Fruit fly (Drosophila melanogaster) whole organism, embryonic: ENCODE measurements around the gene trk.
A peak's percentile ranks its signal among the peaks of the same experiment; 100 is the strongest.

Source experiments
- Asciz ChIP-seq: fragments of 200-800 bp; sonication (Bioruptor generic); optimal IDR thresholded peaks from 2 replicates; lab custom pipeline; 2017; ENCODE audit warnings: missing biosample characterization, mild to moderate bottlenecking, missing genetic modification characterization, missing genetic modification reagents
- B-H1 ChIP-seq: fragments of 200-800 bp; sonication (Bioruptor generic); IDR thresholded peaks from 3 replicates; pipeline ENCODE4 v1.3.6; 2022; ENCODE audit warnings: missing biosample characterization, missing genetic modification characterization
- BtbVII ChIP-seq: fragments of 200-800 bp; sonication (Bioruptor generic); optimal IDR thresholded peaks from 3 replicates; lab custom pipeline; 2017; ENCODE audit warnings: missing biosample characterization, mild to moderate bottlenecking, missing genetic modification characterization
- CG11504 ChIP-seq: fragments of 200-800 bp; sonication (Bioruptor generic); optimal IDR thresholded peaks from 3 replicates; lab custom pipeline; 2019; ENCODE audit warnings: missing biosample characterization, mild to moderate bottlenecking, missing genetic modification characterization, moderate library complexity
- CG11723 ChIP-seq: fragments of 200-800 bp; sonication (Bioruptor generic); optimal IDR thresholded peaks from 2 replicates; lab custom pipeline; 2017; ENCODE audit warnings: missing biosample characterization, mild to moderate bottlenecking, missing genetic modification characterization
- CG12769 ChIP-seq: fragments of 200-800 bp; sonication (Bioruptor generic); optimal IDR thresholded peaks from 2 replicates; lab custom pipeline; 2019; ENCODE audit warnings: missing biosample characterization, mild to moderate bottlenecking, missing genetic modification characterization, moderate library complexity
- CG12942 ChIP-seq: fragments of 200-800 bp; sonication (Bioruptor generic); optimal IDR thresholded peaks from 3 replicates; lab custom pipeline; 2016; ENCODE audit warnings: missing biosample characterization, missing genetic modification characterization
- CG13424 ChIP-seq: fragments of 200-800 bp; sonication (Bioruptor generic); optimal IDR thresholded peaks from 2 replicates; lab custom pipeline; 2019; ENCODE audit warnings: missing biosample characterization, mild to moderate bottlenecking, missing genetic modification characterization, moderate library complexity
- CG14860 ChIP-seq: fragments of 200-800 bp; sonication (Bioruptor generic); IDR thresholded peaks from 3 replicates; pipeline ENCODE4 v1.3.6; 2022; ENCODE audit warnings: missing biosample characterization, missing genetic modification characterization; ENCODE audit not compliant: partially characterized antibody
- CG15011 ChIP-seq: fragments of 200-800 bp; sonication (Bioruptor generic); optimal IDR thresholded peaks from 3 replicates; lab custom pipeline; 2018; ENCODE audit warnings: missing biosample characterization, mild to moderate bottlenecking, missing genetic modification characterization
- CG17359 ChIP-seq: fragments of 200-800 bp; sonication (Bioruptor generic); optimal IDR thresholded peaks from 3 replicates; lab custom pipeline; 2018; ENCODE audit warnings: missing biosample characterization, mild to moderate bottlenecking, missing genetic modification characterization, moderate library complexity
- CG2116 ChIP-seq: fragments of 200-800 bp; sonication (Bioruptor generic); optimal IDR thresholded peaks from 3 replicates; lab custom pipeline; 2018; ENCODE audit warnings: missing biosample characterization, mild to moderate bottlenecking, missing genetic modification characterization
- CG34376 ChIP-seq: fragments of 200-800 bp; sonication (Bioruptor generic); optimal IDR thresholded peaks from 2 replicates; lab custom pipeline; 2018; ENCODE audit warnings: missing biosample characterization, mild to moderate bottlenecking, missing genetic modification characterization
- CG3847 ChIP-seq: fragments of 200-800 bp; sonication (Bioruptor generic); IDR thresholded peaks from 2 replicates; pipeline ENCODE4 v1.3.6; 2022; ENCODE audit warnings: missing biosample characterization, missing genetic modification characterization
- CG4820 ChIP-seq: fragments of 200-800 bp; sonication (Bioruptor generic); optimal IDR thresholded peaks from 3 replicates; lab custom pipeline; 2016; ENCODE audit warnings: missing biosample characterization, missing genetic modification characterization
- CG5180 ChIP-seq: fragments of 200-800 bp; sonication (Bioruptor generic); optimal IDR thresholded peaks from 3 replicates; lab custom pipeline; 2017; ENCODE audit warnings: missing biosample characterization, missing genetic modification characterization, mild to moderate bottlenecking, moderate library complexity, missing genetic modification reagents
- CG6175 ChIP-seq: fragments of 200-800 bp; sonication (Bioruptor generic); IDR thresholded peaks from 3 replicates; pipeline ENCODE4 v1.3.6; 2022; ENCODE audit warnings: missing biosample characterization, missing genetic modification characterization
- CG6254 ChIP-seq: fragments of 200-800 bp; sonication (Bioruptor generic); optimal IDR thresholded peaks from 3 replicates; lab custom pipeline; 2017; ENCODE audit warnings: mild to moderate bottlenecking, missing biosample characterization, missing genetic modification reagents, missing genetic modification characterization
- CG6683 ChIP-seq: fragments of 200-800 bp; sonication (Bioruptor generic); optimal IDR thresholded peaks from 2 replicates; lab custom pipeline; 2017; ENCODE audit warnings: missing biosample characterization, mild to moderate bottlenecking, missing genetic modification characterization, missing genetic modification reagents
- CG7745 ChIP-seq: fragments of 200-800 bp; sonication (Bioruptor generic); optimal IDR thresholded peaks from 2 replicates; lab custom pipeline; 2018; ENCODE audit warnings: missing biosample characterization, mild to moderate bottlenecking, missing genetic modification characterization, moderate library complexity
- CG7786 ChIP-seq: fragments of 200-800 bp; sonication (Bioruptor generic); optimal IDR thresholded peaks from 2 replicates; lab custom pipeline; 2016; ENCODE audit warnings: missing biosample characterization, missing genetic modification characterization
- CG7928 ChIP-seq: fragments of 200-800 bp; sonication (Bioruptor generic); optimal IDR thresholded peaks from 2 replicates; lab custom pipeline; 2017; ENCODE audit warnings: missing biosample characterization, mild to moderate bottlenecking, missing genetic modification characterization
- CG8765 ChIP-seq: fragments of 200-800 bp; sonication (Bioruptor generic); IDR thresholded peaks from 2 replicates; pipeline ENCODE4 v1.3.6; 2022; ENCODE audit warnings: missing biosample characterization, missing genetic modification characterization
- CG9215 ChIP-seq: fragments of 200-800 bp; sonication (Bioruptor generic); IDR thresholded peaks from 2 replicates; pipeline ENCODE4 v1.3.6; 2022; ENCODE audit warnings: missing biosample characterization, missing genetic modification characterization
- CG9797 ChIP-seq: fragments of 200-800 bp; sonication (Bioruptor generic); optimal IDR thresholded peaks from 3 replicates; lab custom pipeline; 2018; ENCODE audit warnings: missing biosample characterization, mild to moderate bottlenecking, missing genetic modification characterization
- CTCF ChIP-seq: fragments of 200-800 bp; sonication (Bioruptor generic); optimal IDR thresholded peaks from 2 replicates; lab custom pipeline; 2017; ENCODE audit warnings: missing biosample characterization, mild to moderate bottlenecking, missing genetic modification characterization, moderate library complexity
- Dip3 ChIP-seq: fragments of 200-800 bp; sonication (Bioruptor generic); optimal IDR thresholded peaks from 3 replicates; lab custom pipeline; 2016; ENCODE audit warnings: missing biosample characterization, missing genetic modification characterization
- Ets97D ChIP-seq: fragments of 200-800 bp; sonication (Bioruptor generic); optimal IDR thresholded peaks from 3 replicates; lab custom pipeline; 2016; ENCODE audit warnings: missing biosample characterization, missing genetic modification characterization
- HHEX ChIP-seq: fragments of 200-800 bp; sonication (Bioruptor generic); optimal IDR thresholded peaks from 3 replicates; lab custom pipeline; 2017; ENCODE audit warnings: missing biosample characterization, mild to moderate bottlenecking, missing genetic modification characterization, missing genetic modification reagents
- HLH54F ChIP-seq: fragments of 200-800 bp; sonication (Bioruptor generic); optimal IDR thresholded peaks from 3 replicates; lab custom pipeline; 2016; ENCODE audit warnings: missing biosample characterization, missing genetic modification characterization
- Hand ChIP-seq: fragments of 200-800 bp; sonication (Bioruptor generic); optimal IDR thresholded peaks from 2 replicates; lab custom pipeline; 2017; ENCODE audit warnings: mild to moderate bottlenecking, missing biosample characterization, missing genetic modification reagents, missing genetic modification characterization
- HmgZ ChIP-seq: fragments of 200-800 bp; sonication (Bioruptor generic); optimal IDR thresholded peaks from 2 replicates; lab custom pipeline; 2018; ENCODE audit warnings: missing biosample characterization, mild to moderate bottlenecking, missing genetic modification characterization
- Hr3 ChIP-seq: fragments of 200-800 bp; sonication (Bioruptor generic); optimal IDR thresholded peaks from 3 replicates; lab custom pipeline; 2016; ENCODE audit warnings: missing biosample characterization, missing genetic modification characterization
- PHDP ChIP-seq: fragments of 200-800 bp; sonication (Bioruptor generic); optimal IDR thresholded peaks from 3 replicates; lab custom pipeline; 2018; ENCODE audit warnings: missing biosample characterization, mild to moderate bottlenecking, missing genetic modification characterization, moderate library complexity
- Sry-δ ChIP-seq: fragments of 200-800 bp; sonication (Bioruptor generic); optimal IDR thresholded peaks from 2 replicates; lab custom pipeline; 2016; ENCODE audit warnings: missing biosample characterization, missing genetic modification characterization
- al ChIP-seq: fragments of 200-800 bp; sonication (Bioruptor generic); IDR thresholded peaks from 2 replicates; pipeline ENCODE4 v1.3.6; 2022; ENCODE audit warnings: missing biosample characterization, missing genetic modification characterization
- bigmax ChIP-seq: fragments of 200-800 bp; sonication (Bioruptor generic); optimal IDR thresholded peaks from 2 replicates; lab custom pipeline; 2018; ENCODE audit warnings: missing biosample characterization, mild to moderate bottlenecking, missing genetic modification characterization
- cad ChIP-seq: fragments of >200 bp; optimal IDR thresholded peaks from 2 replicates; lab custom pipeline; 2017; ENCODE audit warnings: missing biosample characterization, missing genetic modification characterization
- croc ChIP-seq: fragments of 200-800 bp; sonication (Bioruptor generic); conservative IDR thresholded peaks from 3 replicates; pipeline ENCODE4 v1.3.6; 2022; ENCODE audit warnings: missing biosample characterization, missing genetic modification characterization
- crp ChIP-seq, 2 experiments: fragments of 200-800 bp; sonication (Bioruptor generic); optimal IDR thresholded peaks; 2 replicates in 1 of 2; 3 replicates in 1 of 2; lab custom pipeline; 2017; ENCODE audit warnings: missing biosample characterization in 2 of 2, missing genetic modification characterization in 2 of 2, mild to moderate bottlenecking in 1 of 2, moderate library complexity in 1 of 2
- eve ChIP-seq, 2 experiments: fragments of >200 bp; optimal IDR thresholded peaks; 2 replicates each; lab custom pipeline; 2017; ENCODE audit warnings: missing biosample characterization in 2 of 2, missing genetic modification characterization in 2 of 2
- exex ChIP-seq: fragments of 200-800 bp; sonication (Bioruptor generic); optimal IDR thresholded peaks from 4 replicates; lab custom pipeline; 2018; ENCODE audit warnings: missing biosample characterization, mild to moderate bottlenecking, missing genetic modification characterization, moderate library complexity
- grau ChIP-seq: fragments of 200-800 bp; optimal IDR thresholded peaks from 3 replicates; lab custom pipeline; 2019; ENCODE audit warnings: missing biosample characterization, mild to moderate bottlenecking, missing genetic modification characterization, moderate library complexity
- grn ChIP-seq: fragments of 200-800 bp; sonication (Bioruptor generic); optimal IDR thresholded peaks from 3 replicates; lab custom pipeline; 2017; ENCODE audit warnings: missing biosample characterization, missing genetic modification characterization
- gsb-n ChIP-seq: fragments of 200-800 bp; sonication (Bioruptor generic); optimal IDR thresholded peaks from 3 replicates; lab custom pipeline; 2018; ENCODE audit warnings: missing biosample characterization, mild to moderate bottlenecking, missing genetic modification characterization
- her ChIP-seq: fragments of 200-800 bp; sonication (Bioruptor generic); optimal IDR thresholded peaks from 2 replicates; lab custom pipeline; 2016; ENCODE audit warnings: missing biosample characterization, missing genetic modification characterization
- onecut ChIP-seq: fragments of 200-800 bp; sonication (Bioruptor generic); IDR thresholded peaks from 2 replicates; pipeline ENCODE4 v1.3.6; 2022; ENCODE audit warnings: missing biosample characterization, missing genetic modification characterization
- sens ChIP-seq: fragments of 200-800 bp; sonication (Bioruptor generic); peaks from one replicate; lab custom pipeline; 2016; ENCODE audit warnings: missing biosample characterization, missing genetic modification characterization
- sr ChIP-seq: fragments of 200-800 bp; sonication (Bioruptor generic); IDR thresholded peaks from 3 replicates; pipeline ENCODE4 v1.3.6; 2022; ENCODE audit warnings: missing biosample characterization, missing genetic modification characterization
- tll ChIP-seq, 2 experiments: fragments of 200-800 bp in 1 of 2; fragments of >200 bp in 1 of 2; sonication (Bioruptor generic) in 1 of 2; optimal IDR thresholded peaks; 2 replicates each; lab custom pipeline; 2017 to 2019; ENCODE audit warnings: missing biosample characterization in 2 of 2, missing genetic modification characterization in 2 of 2, mild to moderate bottlenecking in 1 of 2, moderate library complexity in 1 of 2
- trh ChIP-seq: fragments of 200-800 bp; sonication (Bioruptor generic); optimal IDR thresholded peaks from 2 replicates; lab custom pipeline; 2016; ENCODE audit warnings: missing biosample characterization, missing genetic modification characterization
- wdn ChIP-seq: fragments of 200-800 bp; sonication (Bioruptor generic); IDR thresholded peaks from 2 replicates; pipeline ENCODE4 v1.3.6; 2022; ENCODE audit warnings: missing biosample characterization, missing genetic modification characterization

trk gene

DNA sequence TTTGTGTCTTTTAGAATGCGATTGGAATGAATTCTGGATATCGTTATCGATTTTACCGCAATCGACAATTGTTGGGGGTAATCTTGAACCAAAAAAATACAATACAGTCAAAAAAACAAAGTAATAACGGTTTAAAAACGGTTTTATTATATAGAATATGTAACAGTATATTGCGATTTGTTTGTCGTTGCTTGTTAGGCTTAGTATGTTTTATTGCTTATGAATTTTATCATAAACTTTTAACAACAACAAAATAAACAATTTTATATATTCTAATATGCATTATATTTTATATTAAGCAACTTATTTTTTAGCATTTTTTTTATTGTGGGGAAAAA, 27.7 kb upstream of the trk start, which contains the start of gene CYLD (continued):
- TF ChIP-seq HLH54F (GFP tag; lab: Kevin White, UChicago) (no peak), bigmax (GFP tag; lab: Kevin White, UChicago) (no peak), CG9215 (GFP tag; lab: Robert Waterston, UW) (no peak), her (GFP tag; lab: Kevin White, UChicago) (no peak), CG13424 (tag; lab: Kevin White, UChicago) (peak; percentile 79), gsb-n (tag; lab: Kevin White, UChicago) (peak; percentile 75), CG6683 (GFP tag; lab: Kevin White, UChicago) (peak; percentile 57), Asciz (GFP tag; lab: Kevin White, UChicago) (peak; percentile 46), wdn (GFP tag; lab: Robert Waterston, UW) (peak; percentile 36; the same call in 1 of the 2 replicates), CG12769 (peak; percentile 64), CG11504 (tag; lab: Kevin White, UChicago) (peak; percentile 79), CG2116 (GFP tag; lab: Kevin White, UChicago) (peak; percentile 67), B-H1 (peak; percentile 61; the same call in 1 of the 3 replicates), CG7745 (tag; lab: Kevin White, UChicago) (no peak), CG7786 (GFP tag; lab: Kevin White, UChicago) (no peak), CG3847 (GFP tag; lab: Robert Waterston, UW) (no peak), CG15011 (peak; percentile 16), eve (GFP tag; optimal IDR thresholded peaks at IDR 0.05; lab: Kevin White, UChicago) (no peak), CG8765 (GFP tag; lab: Robert Waterston, UW) (no peak), tll (GFP tag; optimal IDR thresholded peaks at IDR 0.05; lab: Kevin White, UChicago) (no peak), CG6254 (peak; percentile 21), CG34376 (GFP tag; lab: Kevin White, UChicago) (peak; percentile 19), CG6175 (GFP tag; lab: Robert Waterston, UW) (no peak), PHDP (tag; lab: Kevin White, UChicago) (peak; percentile 85), sr (GFP tag; lab: Robert Waterston, UW) (no peak), Hand (no peak), CTCF (GFP tag; lab: Kevin White, UChicago) (no peak), BtbVII (GFP tag; lab: Kevin White, UChicago) (peak; percentile 41), exex (no peak), CG7928 (GFP tag; lab: Kevin White, UChicago) (no peak), grn (GFP tag; lab: Kevin White, UChicago) (no peak), CG9797 (GFP tag; lab: Kevin White, UChicago) (no peak), sens (GFP tag; lab: Kevin White, UChicago) (peak; percentile 96), CG12942 (peak; percentile 60), CG14860 (no peak; the same call in 2 of the 3 replicates), HmgZ (tag; lab: Kevin White, UChicago) (peak; percentile 42), CG17359 (peak; percentile 77), trh (GFP tag; lab: Kevin White, UChicago) (no peak), Ets97D (GFP tag; lab: Kevin White, UChicago) (peak; percentile 25), CG11723 (GFP tag; lab: Kevin White, UChicago) (no peak), CG4820 (peak; percentile 60), Dip3 (GFP tag; lab: Kevin White, UChicago) (no peak), HHEX (GFP tag; lab: Kevin White, UChicago) (peak; percentile 33), grau (tag; lab: Kevin White, UChicago) (peak; percentile 78), Sry-δ (peak; percentile 39), onecut (GFP tag; lab: Robert Waterston, UW) (peak; percentile 59), al (no peak; the same call in 1 of the 2 replicates), Hr3 (GFP tag; lab: Kevin White, UChicago) (peak; percentile 71), CG5180 (GFP tag; lab: Kevin White, UChicago) (no peak), crp (GFP tag; optimal IDR thresholded peaks at IDR 0.05; lab: Kevin White, UChicago) (no peak), cad (GFP tag; lab: Kevin White, UChicago) (no peak), croc (no peak)
